Worm (Caenorhabditis elegans) whole organism, young adult: ENCODE measurements around the gene cyp-37A1.

Experiments used
- B0261.1 ChIP-seq: sonication (generic microtip); optimal IDR thresholded peaks from 2 replicates; lab custom pipeline; 2016; ENCODE audit warnings: mild to moderate bottlenecking, missing genetic modification characterization, moderate library complexity, missing compliant biosample characterization
- C17E4.6 ChIP-seq: fragments of 200-800 bp; sonication (Bioruptor generic); IDR thresholded peaks from 2 replicates; pipeline ENCODE4 v1.3.6; 2022; ENCODE audit warnings: missing genetic modification reagents, missing genetic modification characterization, missing compliant biosample characterization
- F22D6.2 ChIP-seq: sonication (generic microtip); optimal IDR thresholded peaks from 2 replicates; lab custom pipeline; 2016; ENCODE audit warnings: mild to moderate bottlenecking, missing genetic modification characterization, missing compliant biosample characterization
- F37B4.10 ChIP-seq: fragments of 200-800 bp; sonication (Bioruptor generic); IDR thresholded peaks from 2 replicates; pipeline ENCODE4 v1.3.6; 2022; ENCODE audit warnings: missing genetic modification characterization, missing compliant biosample characterization
- F39B2.1 ChIP-seq: fragments of 200-800 bp; sonication (Bioruptor generic); IDR thresholded peaks from 2 replicates; pipeline ENCODE4 v1.3.6; 2022; ENCODE audit warnings: missing genetic modification reagents, missing genetic modification characterization, missing compliant biosample characterization
- F49E8.2 ChIP-seq: sonication (generic microtip); optimal IDR thresholded peaks from 3 replicates; lab custom pipeline; 2017; ENCODE audit warnings: missing genetic modification characterization, mild to moderate bottlenecking, missing compliant biosample characterization, antibody characterized with exemption, moderate library complexity; ENCODE audit not compliant: insufficient read depth
- F52B5.7 ChIP-seq: sonication (generic microtip); optimal IDR thresholded peaks from 2 replicates; lab custom pipeline; 2016; ENCODE audit warnings: mild to moderate bottlenecking, missing genetic modification characterization, missing compliant biosample characterization
- T26A5.8 ChIP-seq: sonication (generic microtip); optimal IDR thresholded peaks from 2 replicates; lab custom pipeline; 2016; ENCODE audit warnings: missing genetic modification characterization, missing compliant biosample characterization
- Y79H2A.3 ChIP-seq: fragments of 200-800 bp; sonication (Bioruptor generic); conservative IDR thresholded peaks from 2 replicates; pipeline ENCODE4 v1.3.6; 2022; ENCODE audit warnings: missing genetic modification reagents, missing genetic modification characterization, missing compliant biosample characterization
- ZK185.1 ChIP-seq: sonication (generic microtip); optimal IDR thresholded peaks from 2 replicates; lab custom pipeline; 2016; ENCODE audit warnings: mild to moderate bottlenecking, missing genetic modification characterization, missing compliant biosample characterization; ENCODE audit not compliant: poor library complexity, severe bottlenecking
- atf-7 ChIP-seq: sonication (generic microtip); optimal IDR thresholded peaks from 2 replicates; lab custom pipeline; 2017; ENCODE audit warnings: mild to moderate bottlenecking, missing genetic modification characterization, missing compliant biosample characterization
- attf-3 ChIP-seq: fragments of 200-800 bp; sonication (Bioruptor generic); conservative IDR thresholded peaks from 2 replicates; pipeline ENCODE4 v1.3.6; 2022; ENCODE audit warnings: missing genetic modification reagents, missing genetic modification characterization, missing compliant biosample characterization
- attf-6 ChIP-seq: fragments of 200-800 bp; sonication (Bioruptor generic); IDR thresholded peaks from 2 replicates; pipeline ENCODE4 v1.3.6; 2022; ENCODE audit warnings: missing genetic modification reagents, missing genetic modification characterization, missing compliant biosample characterization
- bed-1 ChIP-seq: fragments of 200-800 bp; sonication (Bioruptor generic); IDR thresholded peaks from 2 replicates; pipeline ENCODE4 v1.3.6; 2022; ENCODE audit warnings: missing genetic modification reagents, missing genetic modification characterization, missing compliant biosample characterization
- cebp-2 ChIP-seq: fragments of 200-800 bp; sonication (Bioruptor generic); IDR thresholded peaks from 2 replicates; pipeline ENCODE4 v1.3.6; 2022; ENCODE audit warnings: missing genetic modification characterization, missing compliant biosample characterization
- ceh-40 ChIP-seq: fragments of 200-800 bp; sonication (Bioruptor generic); IDR thresholded peaks from 2 replicates; pipeline ENCODE4 v1.3.6; 2022; ENCODE audit warnings: missing genetic modification characterization, missing compliant biosample characterization
- efl-1 ChIP-seq: fragments of 150-350 bp; optimal IDR thresholded peaks from 2 replicates; lab custom pipeline; 2014; ENCODE audit warnings: missing biosample characterization, missing genetic modification reagents, missing genetic modification characterization
- egrh-3 ChIP-seq: fragments of 200-800 bp; sonication (Bioruptor generic); IDR thresholded peaks from 2 replicates; pipeline ENCODE4 v1.3.6; 2022; ENCODE audit warnings: missing genetic modification reagents, missing genetic modification characterization, missing compliant biosample characterization
- him-1 ChIP-seq: sonication (generic microtip); optimal IDR thresholded peaks from 2 replicates; lab custom pipeline; 2016; ENCODE audit warnings: missing genotype, missing genetic modification reagents, missing genetic modification characterization, missing compliant biosample characterization
- hlh-12 ChIP-seq: sonication (generic microtip); optimal IDR thresholded peaks from 2 replicates; lab custom pipeline; 2016; ENCODE audit warnings: missing genetic modification characterization, missing compliant biosample characterization
- hlh-26 ChIP-seq: fragments of 200-800 bp; sonication (Bioruptor generic); conservative IDR thresholded peaks from 2 replicates; pipeline ENCODE4 v1.3.6; 2022; ENCODE audit warnings: missing genetic modification reagents, missing genetic modification characterization, missing compliant biosample characterization
- hmg-20 ChIP-seq: fragments of 200-800 bp; sonication (Bioruptor generic); IDR thresholded peaks from 2 replicates; pipeline ENCODE4 v1.3.6; 2022; ENCODE audit warnings: missing genetic modification reagents, missing genetic modification characterization, missing compliant biosample characterization
- lin-54 ChIP-seq: fragments of 200-800 bp; sonication (Bioruptor generic); optimal IDR thresholded peaks from 2 replicates; lab custom pipeline; 2018; ENCODE audit warnings: mild to moderate bottlenecking, missing genetic modification characterization, missing compliant biosample characterization
- madf-10 ChIP-seq: sonication (generic microtip); optimal IDR thresholded peaks from 2 replicates; lab custom pipeline; 2016; ENCODE audit warnings: mild to moderate bottlenecking, missing genetic modification characterization, missing compliant biosample characterization
- madf-8 ChIP-seq: fragments of 200-800 bp; sonication (Bioruptor generic); conservative IDR thresholded peaks from 2 replicates; pipeline ENCODE4 v1.3.6; 2022; ENCODE audit warnings: missing genetic modification reagents, missing genetic modification characterization, missing compliant biosample characterization
- mcd-1 ChIP-seq: fragments of 200-800 bp; sonication (Bioruptor generic); IDR thresholded peaks from 2 replicates; pipeline ENCODE4 v1.3.6; 2022; ENCODE audit warnings: missing genetic modification reagents, missing genetic modification characterization, missing compliant biosample characterization
- nfyb-1 ChIP-seq: fragments of 200-800 bp; sonication (Bioruptor generic); IDR thresholded peaks from 2 replicates; pipeline ENCODE4 v1.3.6; 2022; ENCODE audit warnings: missing genetic modification reagents, missing genetic modification characterization, missing compliant biosample characterization
- nhr-80 ChIP-seq: sonication (generic microtip); optimal IDR thresholded peaks from 2 replicates; lab custom pipeline; 2016; ENCODE audit warnings: missing genetic modification characterization, missing compliant biosample characterization
- rec-8 ChIP-seq, 2 experiments: sonication (generic microtip); optimal IDR thresholded peaks; 2 replicates each; lab custom pipeline; 2016; ENCODE audit warnings: mild to moderate bottlenecking in 2 of 2, missing genetic modification characterization in 2 of 2, missing genetic modification reagents in 2 of 2, missing genotype in 2 of 2, missing biosample characterization in 1 of 2, missing compliant biosample characterization in 1 of 2, moderate library complexity in 1 of 2
- repo-1 ChIP-seq: sonication (generic microtip); optimal IDR thresholded peaks from 2 replicates; lab custom pipeline; 2017; ENCODE audit warnings: mild to moderate bottlenecking, missing genetic modification characterization, missing compliant biosample characterization
- snpc-4 ChIP-seq, 5 experiments: fragments of 150-350 bp in 1 of 5; sonication (generic microtip) in 4 of 5; optimal IDR thresholded peaks; 2 replicates each; lab custom pipeline; 2014 to 2018; ENCODE audit warnings: missing genetic modification characterization in 5 of 5, missing biosample characterization in 3 of 5, antibody characterized with exemption in 2 of 5, mild to moderate bottlenecking in 2 of 5, missing compliant biosample characterization in 2 of 5, missing genotype in 2 of 5, moderate library complexity in 2 of 5, missing genetic modification reagents in 1 of 5
- tbp1 ChIP-seq: fragments of 200-800 bp; sonication (Bioruptor generic); optimal IDR thresholded peaks from 2 replicates; lab custom pipeline; 2018; ENCODE audit warnings: mild to moderate bottlenecking, missing genetic modification characterization, missing compliant biosample characterization
- tbx-9 ChIP-seq: sonication (generic microtip); optimal IDR thresholded peaks from 2 replicates; lab custom pipeline; 2016; ENCODE audit warnings: borderline replicate concordance, missing genetic modification characterization, inconsistent platforms, missing compliant biosample characterization
- zim-3 ChIP-seq: sonication (generic microtip); optimal IDR thresholded peaks from 2 replicates; lab custom pipeline; 2017; ENCODE audit warnings: mild to moderate bottlenecking, missing genetic modification characterization, moderate library complexity, missing compliant biosample characterization
- ztf-3 ChIP-seq: fragments of 200-800 bp; sonication (Bioruptor generic); optimal IDR thresholded peaks from 2 replicates; lab custom pipeline; 2018; ENCODE audit warnings: mild to moderate bottlenecking, missing genetic modification characterization, missing compliant biosample characterization

Gene cyp-37A1

ce11 chrII:14018192-14018591, 1.4 kb upstream of the cyp-37A1 start (continued):
- TF ChIP-seq madf-8 (peak; percentile 63), T26A5.8 (tag; lab: Kevin White, UChicago) (peak; percentile 78), attf-6 (peak; percentile 96), ztf-3 (GFP tag; lab: Kevin White, UChicago) (peak; percentile 43), tbp1 (GFP tag; lab: Kevin White, UChicago) (peak; percentile 83), B0261.1 (tag; lab: Kevin White, UChicago) (peak; percentile 36), madf-10 (peak; percentile 48), C17E4.6 (GFP tag; lab: Robert Waterston, UW) (peak; percentile 74; the same call in 1 of the 2 replicates), hlh-12 (tag; lab: Kevin White, UChicago) (peak; percentile 5), cebp-2 (GFP tag; lab: Robert Waterston, UW) (no peak), nfyb-1 (peak; percentile 93), zim-3 (tag; lab: Kevin White, UChicago) (peak; percentile 41), F37B4.10 (no peak), F52B5.7 (tag; lab: Kevin White, UChicago) (peak; percentile 72), F22D6.2 (tag; lab: Kevin White, UChicago) (peak; percentile 54), Y79H2A.3 (GFP tag; lab: Robert Waterston, UW) (peak; percentile 62; the same call in 1 of the 2 replicates), hlh-26 (GFP tag; lab: Robert Waterston, UW) (no peak), attf-3 (GFP tag; lab: Robert Waterston, UW) (no peak), him-1 (tag; lab: Kevin White, UChicago) (peak; percentile 97), efl-1 (GFP tag; lab: Kevin White, UChicago) (peak; percentile 44), ceh-40 (GFP tag; lab: Robert Waterston, UW) (no peak), F49E8.2 (peak; percentile 88), egrh-3 (GFP tag; lab: Robert Waterston, UW) (peak; percentile 39; the same call in 1 of the 2 replicates), mcd-1 (peak; percentile 92), bed-1 (GFP tag; lab: Robert Waterston, UW) (no peak), ZK185.1 (tag; lab: Kevin White, UChicago) (peak; percentile 39), atf-7 (tag; lab: Kevin White, UChicago) (peak; percentile 78), lin-54 (GFP tag; lab: Kevin White, UChicago) (peak; percentile 85), rec-8 (tag; optimal IDR thresholded peaks at IDR 0.05; lab: Kevin White, UChicago) (peak; percentile 6 to 28), repo-1 (tag; lab: Kevin White, UChicago) (peak; percentile 95), tbx-9 (tag; lab: Kevin White, UChicago) (peak; percentile 14)

DNA sequence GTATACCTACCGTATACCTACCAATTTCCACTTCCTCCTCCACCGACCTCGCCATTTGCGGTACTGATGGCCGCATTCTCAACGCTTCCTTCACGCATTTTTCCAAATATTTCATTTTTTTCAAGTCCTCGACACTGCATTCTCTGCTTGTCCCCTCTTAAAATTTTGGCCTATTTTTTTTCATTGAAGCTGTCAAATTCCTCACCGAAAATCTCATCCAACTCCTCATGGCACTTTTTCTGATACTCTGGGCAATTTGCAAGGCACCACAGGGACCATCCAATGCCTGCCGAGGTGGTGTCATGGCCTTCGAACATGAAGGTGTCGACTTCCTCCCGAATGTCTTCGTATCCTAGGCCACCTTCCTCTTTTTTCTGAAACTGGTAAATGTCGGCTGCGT, 2.1 kb downstream of the cyp-37A1 start:
- no peak for TF ChIP-seq F39B2.1 (GFP tag; lab: Robert Waterston, UW)
- 0 out of 2 replicates have a peak, but pooled peaks have one; percentile 48 for TF ChIP-seq F37B4.10

DNA sequence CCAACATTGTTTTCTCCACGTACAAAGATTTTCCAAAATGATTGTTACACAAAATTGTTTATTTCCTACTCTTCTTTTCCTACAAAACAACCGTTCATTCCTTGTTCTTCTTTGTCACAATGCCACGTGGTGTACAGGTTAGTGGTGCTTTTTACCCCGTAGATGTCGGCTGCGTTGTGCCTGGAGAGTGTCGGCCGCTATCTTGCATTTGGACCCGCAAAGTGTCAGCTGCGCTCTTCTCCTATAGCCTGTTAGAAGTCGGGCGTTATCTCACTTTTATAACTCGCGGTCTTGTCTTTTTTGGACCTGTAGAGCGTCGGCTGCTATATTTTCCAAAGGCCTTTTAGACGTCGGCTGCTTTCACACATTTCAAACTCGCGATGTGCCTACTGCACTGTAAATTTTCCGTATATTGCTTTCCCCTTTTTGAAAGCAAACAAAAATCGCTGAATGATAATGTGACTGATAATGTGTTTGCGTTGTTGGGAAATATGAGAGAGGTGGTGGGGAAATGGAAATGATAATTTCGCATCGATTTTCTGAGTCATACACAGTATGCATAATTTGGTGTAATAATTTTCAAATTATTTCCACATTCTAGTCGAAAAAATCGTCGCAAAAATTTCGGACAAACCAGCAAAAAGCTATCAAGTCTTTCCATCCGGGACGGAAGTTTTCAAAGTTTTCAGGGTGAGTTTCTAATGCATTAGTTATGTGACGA, 5.9 kb downstream of the cyp-37A1 start, which contains the start of gene F01D5.8:
Gene F01D5.8, plus strand, starts transcription at position 51 of the 721 bp plus-strand sequence.
- peak; percentile 59 for TF ChIP-seq nhr-80 (tag; lab: Kevin White, UChicago)
- no peak for TF ChIP-seq hmg-20 (GFP tag; lab: Robert Waterston, UW)
- TF ChIP-seq snpc-4 (GFP tag; optimal IDR thresholded peaks at IDR 0.05; lab: Kevin White, UChicago) = no peak
- peak; percentile 35 to 87 (median 74) for TF ChIP-seq snpc-4 (tag; optimal IDR thresholded peaks at IDR 0.05; lab: Kevin White, UChicago)
